Fruit fly (Drosophila melanogaster) S2 (cell line): ENCODE data around the gene CG42488.

Source experiments
- CG8478 ChIP-seq: fragments of >200 bp; optimal IDR thresholded peaks from 2 replicates; lab custom pipeline; 2018
- CTCF ChIP-seq, 2 experiments: fragments of >200 bp; optimal IDR thresholded peaks; 2 replicates each; lab custom pipeline; 2018

Gene CG42488

DNA sequence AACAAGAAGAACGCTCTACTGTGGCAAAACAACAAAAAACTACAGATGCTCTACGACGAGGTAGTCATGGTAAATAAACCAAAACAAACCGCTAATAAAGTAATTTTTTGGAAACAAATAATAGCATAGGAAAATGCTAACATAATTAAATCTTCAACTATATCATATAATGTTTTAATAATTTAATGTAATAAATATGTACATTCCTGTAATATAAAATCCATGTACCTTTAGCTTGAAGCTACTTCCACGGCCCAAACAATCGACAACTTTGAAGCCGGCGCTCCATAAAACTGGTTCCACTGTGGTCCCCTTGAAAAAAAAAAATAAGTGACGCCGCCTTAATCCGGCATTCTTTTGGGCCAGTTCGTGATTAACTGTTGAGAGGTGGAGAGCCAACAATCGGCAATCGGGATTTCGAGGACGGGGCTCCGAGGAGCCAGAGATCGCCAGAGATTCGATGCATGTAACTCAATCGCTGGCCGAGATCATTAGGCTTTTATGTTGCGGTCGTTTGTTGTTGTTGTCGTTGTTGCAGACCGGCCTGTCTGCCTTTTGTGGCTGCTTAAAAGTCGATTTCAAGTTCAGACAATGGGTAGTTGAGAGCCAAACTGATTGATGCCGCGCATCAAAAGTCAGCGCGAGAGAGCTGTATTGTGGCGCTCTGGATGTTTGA, 20.1 kb upstream of the CG42488 start:
- TF ChIP-seq CTCF (optimal IDR thresholded peaks at IDR 0.05; lab: Kevin White, UChicago) (no peak), CG8478 (lab: Kevin White, UChicago) (no peak)

DNA sequence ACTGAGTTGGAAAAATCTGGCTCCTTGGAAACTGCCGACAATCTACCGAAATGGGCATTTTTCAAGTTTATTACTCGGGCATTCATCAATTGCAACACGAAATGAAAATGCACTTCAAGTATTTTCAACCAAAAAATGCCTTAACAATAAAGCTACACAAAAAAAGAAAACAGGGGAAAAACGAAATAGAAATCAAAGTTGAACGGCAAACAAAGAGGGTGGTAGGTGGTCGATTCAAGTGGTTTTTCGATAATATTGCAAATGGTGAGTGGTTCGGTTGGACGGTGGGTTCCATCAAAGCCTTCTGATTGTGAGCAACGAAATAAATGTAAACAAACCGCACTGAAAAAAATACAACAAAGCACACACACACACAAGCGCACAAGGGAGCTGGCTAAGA, 16.7 kb upstream of the CG42488 start:
- TF ChIP-seq CG8478 (lab: Kevin White, UChicago): no peak
- no peak for TF ChIP-seq CTCF (optimal IDR thresholded peaks at IDR 0.05; lab: Kevin White, UChicago)

DNA sequence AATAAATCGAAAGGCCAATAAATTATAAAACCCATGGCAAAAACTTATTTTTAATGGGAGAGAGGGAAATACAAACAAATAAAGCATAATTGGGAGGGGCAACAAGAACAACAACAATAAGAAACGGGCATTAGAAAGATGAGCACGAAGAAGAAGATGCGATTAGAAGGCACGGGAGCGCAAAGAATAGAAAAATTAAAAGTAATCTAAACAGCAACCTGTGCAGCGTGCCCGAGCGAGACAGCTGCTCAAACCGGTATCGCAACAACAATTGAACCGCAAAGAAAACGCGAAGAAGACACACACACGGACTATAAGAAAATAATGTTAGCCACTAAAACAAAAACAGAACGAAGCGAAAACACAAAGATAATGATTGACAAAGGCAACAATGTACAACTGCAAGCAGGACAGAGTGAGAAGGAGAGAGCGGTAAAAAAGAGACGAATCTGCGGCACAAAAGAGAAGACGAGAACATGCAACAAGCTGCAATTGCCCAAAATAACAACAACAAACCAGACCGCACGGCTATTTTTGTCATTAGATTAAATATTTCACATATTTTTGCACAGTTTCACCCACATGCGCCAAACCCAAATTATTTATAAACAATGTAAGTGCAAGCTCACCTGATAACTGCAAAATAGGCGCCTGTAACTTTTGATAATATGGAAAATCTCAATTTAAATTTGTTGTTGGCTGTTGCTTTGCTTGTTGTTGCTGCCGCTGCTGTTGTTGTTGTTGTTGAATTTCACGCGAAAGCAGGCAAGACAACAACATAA, 10.9 kb upstream of the CG42488 start:
- TF ChIP-seq CTCF (optimal IDR thresholded peaks at IDR 0.05; lab: Kevin White, UChicago) (no peak), CG8478 (lab: Kevin White, UChicago) (no peak)

DNA sequence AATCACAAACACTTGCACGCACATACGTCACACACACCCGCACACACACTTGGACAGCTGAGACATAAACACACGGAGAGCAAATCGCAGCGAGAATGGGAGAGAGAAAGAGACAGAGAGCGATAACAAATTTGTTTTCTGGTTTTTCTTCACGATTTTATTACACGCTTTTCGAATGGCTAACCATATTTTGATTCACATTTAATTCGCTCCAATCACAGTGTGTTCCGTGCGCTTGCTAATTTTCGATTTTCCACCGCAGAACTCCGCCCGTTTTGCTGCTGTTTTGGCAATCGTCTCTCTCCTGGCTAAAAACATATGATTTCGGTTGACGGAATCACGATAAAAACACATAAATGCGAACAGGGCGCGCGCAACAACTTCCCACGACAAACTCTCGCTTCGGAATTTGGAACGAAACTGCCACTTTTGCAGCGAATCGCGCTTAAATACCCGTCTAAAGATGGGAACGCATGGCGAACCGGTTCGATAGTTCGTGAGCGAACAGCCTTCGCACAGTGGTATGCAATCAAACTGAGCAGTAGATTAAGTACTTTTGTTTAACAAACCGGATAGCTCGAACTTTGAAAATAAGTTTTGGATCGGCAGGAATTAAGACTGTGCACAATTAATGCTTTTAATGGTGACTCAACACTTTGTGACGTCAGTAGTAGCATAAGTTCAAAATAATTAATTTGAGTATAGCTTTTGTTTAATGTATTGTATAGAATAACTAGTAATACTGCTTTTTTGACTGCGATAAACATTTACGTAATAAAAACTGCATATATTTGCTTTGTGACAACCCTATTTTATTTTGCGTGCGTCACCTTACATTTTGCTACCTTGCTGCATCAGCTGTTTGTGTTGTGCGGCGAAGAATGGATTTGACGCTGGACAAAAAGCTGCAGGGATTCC, 10.0 kb upstream of the CG42488 start, which contains the start of the genes Fur1 and Vps33B:
Gene Fur1 (minus strand): TSS at position 424 of the 918 bp plus-strand sequence.
Gene Vps33B (plus strand): TSS at position 856 of the 918 bp plus-strand sequence.
- peak in 1 of 2 experiments; percentile 5 for TF ChIP-seq CTCF (optimal IDR thresholded peaks at IDR 0.05; lab: Kevin White, UChicago)
- no peak for TF ChIP-seq CG8478 (lab: Kevin White, UChicago)

DNA sequence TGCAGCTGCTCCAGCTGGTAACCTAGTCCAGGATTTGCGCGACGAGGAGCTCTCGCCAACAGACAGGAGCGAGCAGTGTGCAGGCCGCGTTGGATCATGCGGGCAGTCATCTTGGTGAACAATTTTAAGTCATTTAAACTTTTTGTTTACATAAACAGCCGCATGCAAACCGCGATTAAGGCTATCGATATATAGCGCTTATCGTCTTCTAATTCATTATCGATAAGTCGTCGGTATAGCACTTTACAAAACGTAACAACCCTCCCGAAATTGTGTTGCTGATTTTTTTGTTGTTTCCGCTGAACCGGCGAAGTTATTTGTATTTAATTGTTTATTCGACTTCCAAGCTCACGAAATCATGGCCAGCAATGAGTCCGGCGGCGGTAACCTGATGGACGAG, 6.2 kb upstream of the CG42488 start, which contains the start of the genes CG4553 and MED28:
Gene CG4553 (minus strand): TSS at position 172 of the 400 bp plus-strand sequence.
Gene MED28 (plus strand): TSS at position 260 of the 400 bp plus-strand sequence.
- TF ChIP-seq CG8478 (lab: Kevin White, UChicago) (no peak), CTCF (optimal IDR thresholded peaks at IDR 0.05; lab: Kevin White, UChicago) (no peak)

DNA sequence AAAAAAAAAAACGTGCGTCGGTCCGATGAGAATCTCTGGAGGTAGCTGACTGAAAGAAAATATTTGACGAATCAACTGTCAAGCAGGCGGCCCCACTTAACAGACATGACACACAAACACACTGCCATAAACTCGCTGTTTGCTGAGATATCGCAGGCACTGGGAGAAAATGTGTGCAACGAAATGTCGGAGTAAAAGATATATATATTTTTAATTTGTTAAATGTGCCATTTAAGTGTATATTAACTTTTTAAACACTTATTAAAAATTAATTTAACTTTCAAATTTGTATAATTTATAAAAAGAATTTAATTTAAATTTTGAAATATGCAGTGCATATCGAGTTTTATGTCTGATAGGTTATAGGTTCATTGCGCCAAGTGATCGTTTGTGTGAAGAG, 6.2 kb downstream of the CG42488 start:
- no peak for TF ChIP-seq CG8478 (lab: Kevin White, UChicago)
- TF ChIP-seq CTCF (optimal IDR thresholded peaks at IDR 0.05; lab: Kevin White, UChicago): no peak

DNA sequence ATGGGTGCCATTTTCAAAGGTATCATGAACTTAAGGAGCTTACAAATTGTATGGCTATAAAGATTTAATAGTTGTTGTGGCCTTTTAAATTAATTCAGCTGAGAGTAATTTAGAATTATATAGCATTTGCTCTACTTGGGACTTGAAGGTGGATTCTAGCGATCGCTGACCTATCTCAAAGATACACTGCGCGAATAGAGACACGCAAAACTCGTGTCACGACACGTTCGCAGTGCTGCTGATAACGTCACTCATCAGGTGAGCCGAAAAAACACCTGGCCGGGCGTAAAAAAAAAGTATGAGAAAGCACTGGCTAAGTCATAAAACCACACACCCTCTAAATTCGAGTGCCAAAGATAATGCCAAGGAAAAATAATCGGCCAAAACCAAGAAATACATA, 6.8 kb downstream of the CG42488 start:
- TF ChIP-seq CTCF (optimal IDR thresholded peaks at IDR 0.05; lab: Kevin White, UChicago): no peak
- no peak for TF ChIP-seq CG8478 (lab: Kevin White, UChicago)

DNA sequence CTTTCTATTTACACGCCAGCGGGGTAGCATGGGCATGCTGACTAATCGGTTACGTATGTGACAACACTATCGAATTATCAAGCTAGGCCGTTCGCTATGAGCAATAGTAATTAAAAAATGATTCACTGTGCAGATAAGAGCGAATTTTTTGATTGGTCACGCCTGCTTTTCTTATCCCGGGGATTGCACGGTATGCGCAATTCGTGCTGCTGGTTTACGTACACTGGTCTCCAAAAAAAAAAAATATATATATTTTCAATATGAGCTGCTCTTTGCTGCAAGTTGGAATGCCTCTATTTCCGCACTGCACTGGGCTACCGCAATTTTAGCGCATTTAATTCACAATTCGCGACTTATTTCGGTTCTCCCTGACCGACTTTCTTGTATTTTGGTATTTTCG, 7.5 kb downstream of the CG42488 start:
- TF ChIP-seq CG8478 (lab: Kevin White, UChicago) (no peak), CTCF (optimal IDR thresholded peaks at IDR 0.05; lab: Kevin White, UChicago) (no peak)

DNA sequence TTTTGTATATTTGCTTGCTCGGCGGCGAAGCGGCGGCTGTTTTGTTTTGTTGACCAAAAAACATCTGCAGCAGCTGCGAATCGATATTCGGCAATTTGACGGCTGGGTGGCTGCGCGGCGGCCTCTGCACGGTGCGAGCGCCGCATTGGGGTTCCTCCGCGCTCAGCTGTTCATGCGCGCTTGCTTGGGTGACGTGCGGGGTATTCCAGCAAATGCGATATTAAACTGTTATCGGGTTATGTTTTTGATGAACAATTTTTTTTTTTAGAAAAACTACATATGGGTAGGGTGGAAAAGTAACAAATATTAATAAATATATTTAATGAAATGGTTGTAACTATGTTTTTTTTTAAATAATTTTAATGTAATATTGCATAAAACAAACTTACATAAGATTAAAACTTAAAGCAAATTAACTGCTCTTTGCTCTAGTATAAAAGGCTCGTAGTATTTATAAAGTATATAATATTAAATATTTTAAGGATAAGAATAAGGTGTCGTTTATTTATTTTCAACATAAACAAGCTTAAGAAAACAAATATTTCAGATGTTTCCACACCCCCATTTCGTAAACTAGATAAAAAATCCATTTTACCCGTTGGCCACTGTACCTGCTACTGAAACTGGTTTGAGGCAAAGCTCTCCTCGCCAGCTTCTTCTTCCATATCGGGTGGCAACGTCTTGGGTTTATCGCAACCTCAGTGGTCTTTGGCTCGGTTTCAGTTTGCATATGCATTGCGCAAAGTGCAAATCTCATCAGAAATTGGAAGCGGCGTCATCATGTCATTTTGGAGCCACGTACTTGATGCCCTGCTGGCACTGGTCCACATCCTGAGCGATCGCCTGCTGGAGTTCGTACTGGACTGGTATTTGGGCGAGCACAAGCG, 8.1 kb downstream of the CG42488 start, which contains the start of the genes Gnpat and CG5112:
Gene Gnpat (minus strand): TSS at position 159 of the 887 bp plus-strand sequence.
Gene CG5112 (plus strand): TSS at position 683 of the 887 bp plus-strand sequence.
- TF ChIP-seq CG8478 (lab: Kevin White, UChicago) (no peak), CTCF (optimal IDR thresholded peaks at IDR 0.05; lab: Kevin White, UChicago) (no peak)

DNA sequence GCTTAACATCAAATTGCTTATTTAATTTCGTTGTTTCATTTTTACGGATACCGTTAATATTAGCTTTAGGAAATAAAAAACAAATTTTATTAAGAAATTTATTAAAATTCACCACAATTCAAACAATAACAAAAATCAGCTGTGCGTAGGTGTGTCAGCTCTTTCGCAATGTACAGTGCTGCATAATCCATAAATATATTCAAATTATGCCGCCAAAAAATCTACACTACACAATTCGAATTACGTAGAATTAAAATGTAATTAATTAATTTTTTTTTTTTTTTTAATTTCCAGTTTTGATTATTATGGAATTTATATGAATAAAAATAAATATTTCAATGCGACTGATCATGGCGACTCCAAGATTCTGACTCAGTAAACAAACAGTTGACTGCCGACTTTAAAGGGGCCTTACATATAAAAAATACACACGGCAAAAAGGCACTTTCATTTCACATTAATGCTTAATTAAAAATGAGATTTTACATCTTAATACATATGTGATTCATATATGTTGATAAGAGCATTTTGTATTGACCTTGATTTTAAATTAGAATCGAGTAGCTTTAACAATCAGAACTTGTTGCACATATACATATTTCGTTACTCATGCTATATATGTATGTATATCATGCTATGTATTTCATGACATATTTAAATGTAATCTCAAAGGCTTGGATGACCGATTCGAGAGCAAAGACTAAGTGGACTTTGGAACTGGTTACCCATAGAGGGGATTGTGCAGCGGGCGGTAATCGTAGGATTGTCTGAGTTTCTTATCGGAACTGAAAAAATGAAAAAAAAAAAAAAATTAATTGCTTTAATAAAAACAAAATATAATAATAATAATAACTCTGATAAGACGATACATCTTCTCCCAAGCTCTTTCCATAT, 10.6 kb downstream of the CG42488 start:
- TF ChIP-seq CG8478 (lab: Kevin White, UChicago) (no peak), CTCF (optimal IDR thresholded peaks at IDR 0.05; lab: Kevin White, UChicago) (no peak)

DNA sequence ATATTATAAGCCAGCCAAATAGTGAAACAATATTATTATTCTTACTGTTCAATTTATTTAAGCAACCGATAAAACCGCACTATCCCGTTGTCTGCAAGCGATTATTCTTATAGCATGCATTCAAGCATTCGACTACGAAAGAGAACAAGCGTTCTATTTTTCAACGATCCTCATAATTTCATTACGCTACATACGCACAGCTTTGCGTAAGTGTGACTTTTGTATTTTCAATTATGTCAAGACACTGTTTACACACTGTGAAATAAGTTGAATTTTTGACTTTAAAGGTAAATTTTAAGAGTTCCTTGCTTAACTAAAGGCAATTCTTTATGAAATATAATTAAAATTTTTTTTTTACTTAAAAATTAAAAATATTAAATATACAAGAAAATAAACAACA, 12.2 kb downstream of the CG42488 start, which contains the start of gene CG33494:
Gene CG33494 (minus strand): TSS at position 90 of the 400 bp plus-strand sequence.
- TF ChIP-seq CTCF (optimal IDR thresholded peaks at IDR 0.05; lab: Kevin White, UChicago) (no peak), CG8478 (lab: Kevin White, UChicago) (no peak)

DNA sequence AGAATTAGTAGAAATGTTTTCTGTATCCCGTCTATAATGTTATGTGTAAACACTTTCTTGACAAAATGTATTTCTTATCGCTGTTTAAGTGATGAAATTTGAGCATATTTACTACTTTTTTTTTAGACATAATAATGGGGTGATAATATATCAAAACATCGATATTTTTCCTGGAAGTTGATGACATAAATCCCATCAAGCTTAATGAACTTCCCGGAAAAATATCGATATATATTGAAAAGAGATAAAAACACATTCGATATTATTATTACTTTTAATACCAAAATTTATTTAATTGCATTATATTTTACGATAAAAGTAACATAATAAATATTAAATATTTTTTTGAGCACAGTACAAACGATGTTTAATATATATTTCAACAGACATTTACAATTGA, 12.9 kb downstream of the CG42488 start:
- TF ChIP-seq CG8478 (lab: Kevin White, UChicago) (no peak), CTCF (optimal IDR thresholded peaks at IDR 0.05; lab: Kevin White, UChicago) (no peak)
